Worm (Caenorhabditis elegans) whole organism, dauer: Measurements from ENCODE around the gene csb-1.

Source experiments
- unc-62 ChIP-seq: sonication (generic microtip); optimal IDR thresholded peaks from 2 replicates; lab custom pipeline; 2017; ENCODE audit warnings: missing biosample characterization, missing genetic modification reagents, missing genetic modification characterization

csb-1 gene

ce11 chrX:15848867-15849266 is 16.9 kb downstream of the csb-1 start:
- no peak for TF ChIP-seq unc-62 (GFP tag; lab: Kevin White, UChicago)

- TF ChIP-seq unc-62 (GFP tag; lab: Kevin White, UChicago) = no peak
Observed at ce11 chrX:15847543-15848087, 18.1 kb downstream of the csb-1 start, which contains the start of gene F59F4.3. Gene F59F4.3 (minus strand): TSS chrX:15847593.

- TF ChIP-seq unc-62 (GFP tag; lab: Kevin White, UChicago) = no peak
Observed at ce11 chrX:15846552-15846951, 19.2 kb downstream of the csb-1 start.

DNA sequence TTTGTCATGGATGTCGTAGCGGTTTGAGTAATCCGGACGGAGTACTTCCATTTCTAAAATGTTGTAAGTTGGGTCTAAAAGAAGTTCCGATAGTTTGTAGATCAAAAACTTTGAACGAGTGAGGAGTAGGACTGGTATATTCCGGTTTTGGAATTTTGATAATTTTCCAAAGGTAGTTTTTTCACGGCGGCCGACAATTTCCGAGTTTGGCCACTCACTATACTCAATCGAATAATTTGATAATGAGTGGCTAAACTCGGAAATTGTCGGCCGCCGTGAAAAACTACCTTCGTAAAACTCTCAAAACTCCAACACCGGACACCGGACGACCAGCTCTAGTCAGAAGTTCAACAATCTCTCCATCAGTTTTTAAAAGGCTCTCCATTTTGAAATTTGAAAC is 21.4 kb downstream of the csb-1 start:
- TF ChIP-seq unc-62 (GFP tag; lab: Kevin White, UChicago) = no peak

DNA sequence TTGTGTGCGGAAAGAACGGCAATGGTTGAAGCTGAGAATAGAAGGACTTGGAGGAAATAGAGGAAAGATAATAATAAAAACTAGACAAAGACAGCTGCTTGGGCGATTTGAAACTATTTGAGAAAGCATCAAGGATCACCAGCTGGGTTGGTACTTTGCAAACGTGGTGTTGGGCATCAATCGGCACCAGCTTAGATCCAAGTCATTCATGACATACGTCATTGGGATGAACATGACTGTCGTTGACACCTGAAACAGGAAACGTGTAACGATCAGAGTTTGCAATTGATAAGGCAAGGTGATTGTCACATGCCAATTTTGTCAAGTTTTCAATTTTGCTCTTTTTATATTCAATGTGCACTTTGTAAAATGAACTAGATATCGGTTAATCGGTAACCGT is 23.2 kb downstream of the csb-1 start:
- TF ChIP-seq unc-62 (GFP tag; lab: Kevin White, UChicago) = no peak

- no peak for TF ChIP-seq unc-62 (GFP tag; lab: Kevin White, UChicago)
Observed at ce11 chrX:15841086-15841622, 24.6 kb downstream of the csb-1 start, which contains the start of gene serp-1.1. Gene serp-1.1 (plus strand): TSS chrX:15841572.

DNA sequence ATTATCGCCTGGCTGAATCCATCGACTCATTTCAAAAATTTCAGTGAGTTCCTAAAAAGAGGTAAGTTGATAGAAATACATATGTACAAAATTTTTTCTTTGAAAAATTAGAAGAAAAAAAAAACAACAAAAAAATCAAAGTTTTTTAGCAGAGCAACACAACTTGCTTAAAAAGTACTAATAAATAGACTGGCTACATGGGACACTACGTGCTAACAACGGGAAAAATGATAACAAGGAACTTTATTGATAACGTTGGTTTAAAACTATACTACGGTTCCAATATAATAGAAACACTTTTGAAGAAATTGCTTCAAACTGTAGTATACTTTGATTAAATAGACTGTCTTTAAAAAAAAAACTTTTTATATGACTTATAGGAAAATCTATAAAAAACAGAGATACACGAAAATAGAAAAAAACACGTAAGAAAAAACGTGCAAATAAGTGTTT is 27.2 kb downstream of the csb-1 start, which contains the start of gene acox-1.6:
acox-1.6 (minus strand) TSS at position 51 of the 453 bp plus-strand sequence.
- TF ChIP-seq unc-62 (GFP tag; lab: Kevin White, UChicago) = no peak

ce11 chrX:15831537-15831936 is 34.2 kb downstream of the csb-1 start:
- no peak for TF ChIP-seq unc-62 (GFP tag; lab: Kevin White, UChicago)

ce11 chrX:15828059-15828458 is 37.7 kb downstream of the csb-1 start, which contains the start of gene Y7A5A.20:
Gene Y7A5A.20 (plus strand): TSS chrX:15828359.
- TF ChIP-seq unc-62 (GFP tag; lab: Kevin White, UChicago) = no peak

DNA sequence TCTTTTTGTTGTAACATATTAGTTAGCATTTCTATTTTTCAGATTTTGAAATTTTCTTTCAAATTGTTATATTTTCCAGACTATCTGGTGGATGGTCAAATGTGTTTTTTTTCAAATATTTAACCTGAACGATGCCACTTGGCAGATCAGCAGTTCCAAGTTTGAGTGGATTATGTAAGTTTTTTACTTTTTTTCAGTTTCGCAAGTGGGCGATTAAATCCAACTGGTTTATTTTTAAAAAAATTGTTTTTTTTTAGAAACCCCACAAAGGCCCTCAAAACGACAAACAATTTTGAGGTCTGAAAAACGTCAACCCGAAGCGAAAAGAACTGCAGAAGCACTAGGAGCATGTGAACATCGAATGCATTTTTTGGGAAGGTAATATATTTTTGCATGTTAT is 38.9 kb downstream of the csb-1 start, which contains the start of gene Y7A5A.9:
Y7A5A.9 (plus strand) TSS at position 301 of the 400 bp plus-strand sequence.
- no peak for TF ChIP-seq unc-62 (GFP tag; lab: Kevin White, UChicago)

DNA sequence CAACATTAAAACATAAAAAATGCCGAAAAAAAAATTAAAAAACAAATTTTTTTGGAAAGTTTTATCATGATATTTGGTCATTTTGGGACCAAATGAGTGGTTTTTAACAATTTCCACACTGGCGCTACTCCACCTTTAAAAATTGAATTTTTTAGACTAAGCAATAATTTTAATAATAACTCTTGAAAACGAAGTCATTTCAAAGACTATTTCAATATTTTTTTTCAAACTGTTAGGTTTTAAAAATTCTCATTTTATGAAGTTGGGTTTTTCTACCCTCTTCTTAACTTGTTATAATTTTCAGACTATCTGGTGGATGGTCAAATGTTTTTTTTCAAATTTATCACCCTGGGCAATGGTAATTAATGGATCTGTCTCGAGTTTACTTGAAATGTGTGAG is 43.5 kb downstream of the csb-1 start, which contains the start of gene Y7A5A.8:
Y7A5A.8 (plus strand) TSS at position 301 of the 400 bp plus-strand sequence.
- TF ChIP-seq unc-62 (GFP tag; lab: Kevin White, UChicago) = no peak

ce11 chrX:15814548-15814947 is 51.2 kb downstream of the csb-1 start:
- no peak for TF ChIP-seq unc-62 (GFP tag; lab: Kevin White, UChicago)

ce11 chrX:15811341-15811740 is 54.4 kb downstream of the csb-1 start:
- TF ChIP-seq unc-62 (GFP tag; lab: Kevin White, UChicago) = no peak
